Fruit fly (Drosophila melanogaster) whole organism, embryonic: ENCODE results near the gene CG7656.

Source experiments
- Adf1 ChIP-seq: fragments of 200-800 bp; sonication (Bioruptor generic); IDR thresholded peaks from 2 replicates; pipeline ENCODE4 v1.3.6; 2022; ENCODE audit warnings: missing biosample characterization, missing genetic modification characterization
- Atf-2 ChIP-seq: fragments of 200-800 bp; sonication (Bioruptor generic); optimal IDR thresholded peaks from 2 replicates; lab custom pipeline; 2016; ENCODE audit warnings: missing biosample characterization, missing genetic modification characterization
- Atf3 ChIP-seq: fragments of 200-800 bp; sonication (Bioruptor generic); optimal IDR thresholded peaks from 3 replicates; lab custom pipeline; 2016; ENCODE audit warnings: missing biosample characterization, missing genetic modification characterization
- Awh ChIP-seq: fragments of 200-800 bp; sonication (Bioruptor generic); IDR thresholded peaks from 2 replicates; pipeline ENCODE4, ENCODE4 v1.3.6; 2022; ENCODE audit warnings: missing biosample characterization, missing genetic modification characterization
- CG10267 ChIP-seq: fragments of 200-800 bp; sonication (Bioruptor generic); optimal IDR thresholded peaks from 2 replicates; lab custom pipeline; 2018; ENCODE audit warnings: missing biosample characterization, mild to moderate bottlenecking, missing genetic modification characterization, moderate library complexity
- CG14441 ChIP-seq: fragments of 200-800 bp; sonication (Bioruptor generic); IDR thresholded peaks from 2 replicates; pipeline ENCODE4 v1.3.6; 2022; ENCODE audit warnings: missing biosample characterization, missing genetic modification characterization
- CG14965 ChIP-seq: fragments of 200-800 bp; sonication (Bioruptor generic); optimal IDR thresholded peaks from 2 replicates; lab custom pipeline; 2016; ENCODE audit warnings: missing biosample characterization, missing genetic modification characterization, borderline replicate concordance
- CG15073 ChIP-seq: fragments of 200-800 bp; sonication (Bioruptor generic); optimal IDR thresholded peaks from 2 replicates; lab custom pipeline; 2016; ENCODE audit warnings: missing biosample characterization, missing genetic modification characterization
- CG17359 ChIP-seq: fragments of 200-800 bp; sonication (Bioruptor generic); optimal IDR thresholded peaks from 3 replicates; lab custom pipeline; 2018; ENCODE audit warnings: missing biosample characterization, mild to moderate bottlenecking, missing genetic modification characterization, moderate library complexity
- CG17361 ChIP-seq: fragments of 200-800 bp; sonication (Bioruptor generic); IDR thresholded peaks from 3 replicates; pipeline ENCODE4 v1.3.6; 2022; ENCODE audit warnings: missing biosample characterization, missing genetic modification characterization
- CG18262 ChIP-seq: fragments of 200-800 bp; optimal IDR thresholded peaks from 3 replicates; lab custom pipeline; 2019; ENCODE audit warnings: missing biosample characterization, mild to moderate bottlenecking, missing genetic modification characterization, moderate library complexity
- CG3065 ChIP-seq: fragments of 200-800 bp; sonication (Bioruptor generic); optimal IDR thresholded peaks from 2 replicates; lab custom pipeline; 2016; ENCODE audit warnings: missing biosample characterization, missing genetic modification characterization
- CG3407 ChIP-seq: fragments of 200-800 bp; sonication (Bioruptor generic); optimal IDR thresholded peaks from 2 replicates; lab custom pipeline; 2018; ENCODE audit warnings: missing biosample characterization, mild to moderate bottlenecking, missing genetic modification characterization
- CG4328 ChIP-seq: fragments of 200-800 bp; sonication (Bioruptor generic); optimal IDR thresholded peaks from 3 replicates; lab custom pipeline; 2017; ENCODE audit warnings: missing biosample characterization, missing genetic modification reagents, missing genetic modification characterization
- CG9437 ChIP-seq: fragments of 200-800 bp; sonication (Bioruptor generic); optimal IDR thresholded peaks from 2 replicates; lab custom pipeline; 2018; ENCODE audit warnings: missing biosample characterization, mild to moderate bottlenecking, missing genetic modification characterization
- CG9797 ChIP-seq: fragments of 200-800 bp; sonication (Bioruptor generic); optimal IDR thresholded peaks from 3 replicates; lab custom pipeline; 2018; ENCODE audit warnings: missing biosample characterization, mild to moderate bottlenecking, missing genetic modification characterization
- CoRest ChIP-seq: fragments of 200-800 bp; sonication (Bioruptor generic); optimal IDR thresholded peaks from 3 replicates; lab custom pipeline; 2018; ENCODE audit warnings: missing biosample characterization, mild to moderate bottlenecking, missing genetic modification characterization, moderate library complexity
- Dip3 ChIP-seq: fragments of 200-800 bp; sonication (Bioruptor generic); optimal IDR thresholded peaks from 3 replicates; lab custom pipeline; 2016; ENCODE audit warnings: missing biosample characterization, missing genetic modification characterization
- E2f1 ChIP-seq: fragments of 200-800 bp; sonication (Bioruptor generic); IDR thresholded peaks from 2 replicates; pipeline ENCODE4 v1.3.6; 2022; ENCODE audit warnings: missing biosample characterization, missing genetic modification characterization
- Eip74EF ChIP-seq, 2 experiments: fragments of 200-800 bp in 1 of 2; fragments of >200 bp in 1 of 2; sonication (Bioruptor generic) in 1 of 2; optimal IDR thresholded peaks; 2 replicates each; lab custom pipeline; 2017 to 2019; ENCODE audit warnings: missing biosample characterization in 2 of 2, missing genetic modification characterization in 2 of 2, mild to moderate bottlenecking in 1 of 2, moderate library complexity in 1 of 2
- Elba2 ChIP-seq: fragments of 200-800 bp; sonication (Bioruptor generic); optimal IDR thresholded peaks from 3 replicates; lab custom pipeline; 2016; ENCODE audit warnings: missing biosample characterization, missing genetic modification characterization
- Ets65A ChIP-seq: fragments of 200-800 bp; sonication (Bioruptor generic); peaks from one replicate; lab custom pipeline; 2016; ENCODE audit warnings: missing biosample characterization, missing genetic modification characterization
- Fer3 ChIP-seq: fragments of 200-800 bp; sonication (Bioruptor generic); optimal IDR thresholded peaks from 2 replicates; lab custom pipeline; 2018; ENCODE audit warnings: missing biosample characterization, mild to moderate bottlenecking, missing genetic modification characterization, moderate library complexity
- HHEX ChIP-seq: fragments of 200-800 bp; sonication (Bioruptor generic); optimal IDR thresholded peaks from 3 replicates; lab custom pipeline; 2017; ENCODE audit warnings: missing biosample characterization, mild to moderate bottlenecking, missing genetic modification characterization, missing genetic modification reagents
- HLH3B ChIP-seq: fragments of 200-800 bp; sonication (Bioruptor generic); IDR thresholded peaks from 2 replicates; pipeline ENCODE4 v1.3.6; 2022; ENCODE audit warnings: missing biosample characterization, missing genetic modification characterization
- Hr39 ChIP-seq: fragments of >200 bp; optimal IDR thresholded peaks from 2 replicates; lab custom pipeline; 2017
- MESR4 ChIP-seq: fragments of 200-800 bp; sonication (Bioruptor generic); optimal IDR thresholded peaks from 2 replicates; lab custom pipeline; 2018; ENCODE audit warnings: missing biosample characterization, mild to moderate bottlenecking, missing genetic modification characterization, moderate library complexity
- NC2α ChIP-seq: fragments of 200-800 bp; sonication (Bioruptor generic); optimal IDR thresholded peaks from 2 replicates; lab custom pipeline; 2016; ENCODE audit warnings: missing biosample characterization, missing genetic modification characterization
- NFAT ChIP-seq: fragments of 200-800 bp; sonication (Bioruptor generic); IDR thresholded peaks from 2 replicates; pipeline ENCODE4 v1.3.6; 2022; ENCODE audit warnings: missing biosample characterization, missing genetic modification characterization
- Spps ChIP-seq: fragments of 200-800 bp; sonication (Bioruptor generic); optimal IDR thresholded peaks from 2 replicates; lab custom pipeline; 2018; ENCODE audit warnings: missing biosample characterization, mild to moderate bottlenecking, missing genetic modification characterization
- Sry-δ ChIP-seq: fragments of 200-800 bp; sonication (Bioruptor generic); optimal IDR thresholded peaks from 2 replicates; lab custom pipeline; 2016; ENCODE audit warnings: missing biosample characterization, missing genetic modification characterization
- Taf1 ChIP-seq: fragments of 200-800 bp; sonication (Bioruptor generic); IDR thresholded peaks from 2 replicates; pipeline ENCODE4 v1.3.6; 2022; ENCODE audit warnings: missing biosample characterization, missing genetic modification characterization
- ac ChIP-seq: fragments of 200-800 bp; sonication (Bioruptor generic); optimal IDR thresholded peaks from 3 replicates; lab custom pipeline; 2017; ENCODE audit warnings: missing biosample characterization, mild to moderate bottlenecking, missing genetic modification characterization
- amos ChIP-seq: fragments of 200-800 bp; sonication (Bioruptor generic); IDR thresholded peaks from 2 replicates; pipeline ENCODE4 v1.3.6; 2022; ENCODE audit warnings: missing biosample characterization, missing genetic modification characterization; ENCODE audit not compliant: partially characterized antibody
- bigmax ChIP-seq: fragments of 200-800 bp; sonication (Bioruptor generic); optimal IDR thresholded peaks from 2 replicates; lab custom pipeline; 2018; ENCODE audit warnings: missing biosample characterization, mild to moderate bottlenecking, missing genetic modification characterization
- cato ChIP-seq: fragments of 200-800 bp; sonication (Bioruptor generic); optimal IDR thresholded peaks from 2 replicates; lab custom pipeline; 2016; ENCODE audit warnings: missing biosample characterization, missing genetic modification characterization, borderline replicate concordance
- croc ChIP-seq: fragments of 200-800 bp; sonication (Bioruptor generic); conservative IDR thresholded peaks from 3 replicates; pipeline ENCODE4 v1.3.6; 2022; ENCODE audit warnings: missing biosample characterization, missing genetic modification characterization
- disco-r ChIP-seq: fragments of 200-800 bp; sonication (Bioruptor generic); optimal IDR thresholded peaks from 2 replicates; lab custom pipeline; 2016; ENCODE audit warnings: missing biosample characterization, missing genetic modification characterization
- fu2 ChIP-seq: fragments of 200-800 bp; sonication (Bioruptor generic); optimal IDR thresholded peaks from 2 replicates; lab custom pipeline; 2016; ENCODE audit warnings: missing biosample characterization, missing genetic modification characterization
- gcm2 ChIP-seq: fragments of 200-800 bp; sonication (Bioruptor generic); optimal IDR thresholded peaks from 2 replicates; lab custom pipeline; 2016; ENCODE audit warnings: missing biosample characterization, missing genetic modification characterization
- gfzf ChIP-seq: fragments of 200-800 bp; sonication (Bioruptor generic); optimal IDR thresholded peaks from 2 replicates; lab custom pipeline; 2016; ENCODE audit warnings: missing biosample characterization, mild to moderate bottlenecking, missing genetic modification characterization, moderate library complexity
- gt ChIP-seq: fragments of 200-800 bp; sonication (Bioruptor generic); IDR thresholded peaks from 2 replicates; pipeline ENCODE4 v1.3.6; 2022; ENCODE audit warnings: missing biosample characterization, missing genetic modification characterization
- klu ChIP-seq: fragments of 200-800 bp; sonication (Bioruptor generic); IDR thresholded peaks from 2 replicates; pipeline ENCODE4 v1.3.6; 2022; ENCODE audit warnings: missing biosample characterization, missing genetic modification characterization
- pzg ChIP-seq: fragments of 200-800 bp; sonication (Bioruptor generic); optimal IDR thresholded peaks from 3 replicates; lab custom pipeline; 2018; ENCODE audit warnings: missing biosample characterization, mild to moderate bottlenecking, missing genetic modification characterization, moderate library complexity
- repo ChIP-seq: fragments of 200-800 bp; sonication (Bioruptor generic); optimal IDR thresholded peaks from 2 replicates; lab custom pipeline; 2016; ENCODE audit warnings: missing biosample characterization, missing genetic modification characterization
- ro ChIP-seq: fragments of 200-800 bp; sonication (Bioruptor generic); IDR thresholded peaks from 2 replicates; pipeline ENCODE4 v1.3.6; 2022; ENCODE audit warnings: missing biosample characterization, missing genetic modification characterization
- scrt ChIP-seq: fragments of 200-800 bp; sonication (Bioruptor generic); optimal IDR thresholded peaks from 2 replicates; lab custom pipeline; 2018; ENCODE audit warnings: missing biosample characterization, mild to moderate bottlenecking, missing genetic modification characterization, moderate library complexity
- sna ChIP-seq: fragments of 200-800 bp; sonication (Bioruptor generic); IDR thresholded peaks from 2 replicates; pipeline ENCODE4 v1.3.6; 2022; ENCODE audit warnings: missing biosample characterization, missing genetic modification characterization; ENCODE audit not compliant: partially characterized antibody
- tup ChIP-seq: fragments of 200-800 bp; sonication (Bioruptor generic); optimal IDR thresholded peaks from 2 replicates; lab custom pipeline; 2016; ENCODE audit warnings: missing biosample characterization, mild to moderate bottlenecking, missing genetic modification characterization, moderate library complexity
- tx ChIP-seq: fragments of 200-800 bp; sonication (Bioruptor generic); optimal IDR thresholded peaks from 2 replicates; lab custom pipeline; 2016; ENCODE audit warnings: missing biosample characterization, missing genetic modification characterization
- unpg ChIP-seq: fragments of 200-800 bp; sonication (Bioruptor generic); optimal IDR thresholded peaks from 3 replicates; lab custom pipeline; 2018; ENCODE audit warnings: missing biosample characterization, mild to moderate bottlenecking, missing genetic modification characterization, moderate library complexity

Gene CG7656

DNA sequence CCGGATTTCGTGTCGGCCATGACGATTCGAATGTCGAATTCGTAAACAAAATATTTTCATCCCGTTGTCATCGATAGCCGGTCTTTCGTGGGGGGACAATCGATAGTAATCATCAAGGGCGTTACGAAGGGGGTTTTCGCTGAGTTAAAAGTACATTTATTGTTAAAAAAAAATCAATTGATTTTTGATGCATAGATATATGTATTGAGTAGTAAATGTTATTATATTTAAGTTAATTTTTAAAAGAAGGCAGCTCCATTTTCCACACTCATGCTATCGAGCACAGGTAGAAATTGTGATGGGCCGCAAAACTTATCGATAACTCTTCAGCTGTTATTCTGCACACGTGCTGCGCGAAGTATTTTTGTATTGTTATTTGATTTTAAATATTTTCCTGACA is 7.5 kb downstream of the CG7656 start, which contains the start of the genes mrn and CG12301:
Gene mrn (minus strand): TSS at position 51 of the 400 bp plus-strand sequence.
Gene CG12301 (plus strand): TSS at position 314 of the 400 bp plus-strand sequence.
- TF ChIP-seq HHEX (GFP tag; lab: Kevin White, UChicago) = no peak
- peak; percentile 86 for TF ChIP-seq klu (GFP tag; lab: Robert Waterston, UW)
- peak; percentile 18 for TF ChIP-seq Atf3 (GFP tag; lab: Kevin White, UChicago)
- peak; percentile 23 for TF ChIP-seq Atf-2 (GFP tag; lab: Kevin White, UChicago)
- no peak for TF ChIP-seq bigmax (GFP tag; lab: Kevin White, UChicago)
- peak; percentile 49 for TF ChIP-seq gcm2 (GFP tag; lab: Kevin White, UChicago)
- TF ChIP-seq tx = no peak
- peak; percentile 73 for TF ChIP-seq CG10267 (tag; lab: Kevin White, UChicago)
- TF ChIP-seq CG4328 (GFP tag; lab: Kevin White, UChicago) = no peak
- peak; percentile 15 for TF ChIP-seq disco-r
- TF ChIP-seq amos (GFP tag; lab: Robert Waterston, UW) = peak; percentile 85
- peak; percentile 83 for TF ChIP-seq CG18262 (tag; lab: Kevin White, UChicago)
- TF ChIP-seq HLH3B = peak; percentile 90
- no peak for TF ChIP-seq Hr39
- TF ChIP-seq CG14441 (GFP tag; lab: Robert Waterston, UW) = peak; percentile 96
- TF ChIP-seq CG17359 (tag; lab: Kevin White, UChicago) = no peak
- TF ChIP-seq tup = peak; percentile 49
- TF ChIP-seq Adf1 (GFP tag; lab: Robert Waterston, UW) = peak; percentile 57
- TF ChIP-seq Fer3 (tag; lab: Kevin White, UChicago) = peak; percentile 78
- no peak for TF ChIP-seq CoRest (tag; lab: Kevin White, UChicago)
- TF ChIP-seq CG17361 (GFP tag; lab: Robert Waterston, UW) = no peak; the same call in 2 of the 3 replicates
- peak; percentile 73 for TF ChIP-seq pzg (GFP tag; lab: Kevin White, UChicago)
- TF ChIP-seq CG3407 (GFP tag; lab: Kevin White, UChicago) = no peak
- TF ChIP-seq CG9797 (GFP tag; lab: Kevin White, UChicago) = peak; percentile 55
- peak; percentile 7 for TF ChIP-seq CG3065 (GFP tag; lab: Kevin White, UChicago)
- no peak for TF ChIP-seq scrt (GFP tag; lab: Kevin White, UChicago)
- peak; percentile 31 for TF ChIP-seq cato
- TF ChIP-seq Spps (tag; lab: Kevin White, UChicago) = peak; percentile 41
- peak; percentile 84 for TF ChIP-seq Taf1 (GFP tag; lab: Robert Waterston, UW)
- TF ChIP-seq Awh (GFP tag; lab: Robert Waterston, UW) = 0 out of 2 replicates have a peak, but pooled peaks have one; percentile 45
- peak; percentile 38; the same call in 1 of the 2 replicates for TF ChIP-seq gt (GFP tag; lab: Robert Waterston, UW)
- no peak; the same call in 1 of the 2 replicates for TF ChIP-seq ro (GFP tag; lab: Robert Waterston, UW)
- TF ChIP-seq Sry-δ (GFP tag; lab: Kevin White, UChicago) = peak; percentile 86
- peak; percentile 22 for TF ChIP-seq gfzf (GFP tag; lab: Kevin White, UChicago)
- no peak for TF ChIP-seq Elba2 (GFP tag; lab: Kevin White, UChicago)
- TF ChIP-seq CG9437 = peak; percentile 48
- no peak for TF ChIP-seq NC2α (GFP tag; lab: Kevin White, UChicago)
- TF ChIP-seq MESR4 (GFP tag; lab: Kevin White, UChicago) = no peak
- peak; percentile 88 for TF ChIP-seq NFAT
- peak; percentile 76 for TF ChIP-seq croc (GFP tag; lab: Robert Waterston, UW)
- TF ChIP-seq CG15073 (GFP tag; lab: Kevin White, UChicago) = no peak
- peak; percentile 91 for TF ChIP-seq E2f1
- TF ChIP-seq fu2 (GFP tag; lab: Kevin White, UChicago) = peak; percentile 52
- no peak for TF ChIP-seq ac
- TF ChIP-seq Eip74EF (GFP tag; optimal IDR thresholded peaks at IDR 0.05; lab: Kevin White, UChicago) = no peak
- TF ChIP-seq Ets65A = peak; percentile 93
- no peak for TF ChIP-seq CG14965 (GFP tag; lab: Kevin White, UChicago)
- TF ChIP-seq repo (GFP tag; lab: Kevin White, UChicago) = no peak
- peak; percentile 96 for TF ChIP-seq sna (GFP tag; lab: Robert Waterston, UW)
- peak; percentile 70 for TF ChIP-seq Dip3 (GFP tag; lab: Kevin White, UChicago)
- no peak for TF ChIP-seq unpg
